Worm (Caenorhabditis elegans) whole organism, young adult: ENCODE measurements around the gene srv-32.

Experiments used
- C06A6.2 ChIP-seq: fragments of 200-800 bp; sonication (Bioruptor generic); conservative IDR thresholded peaks from 2 replicates; pipeline ENCODE4 v1.3.6; 2022; ENCODE audit warnings: missing genetic modification characterization, missing compliant biosample characterization
- attf-5 ChIP-seq: fragments of 200-800 bp; sonication (Bioruptor generic); optimal IDR thresholded peaks from 2 replicates; lab custom pipeline; 2018; ENCODE audit warnings: mild to moderate bottlenecking, missing genetic modification characterization, missing compliant biosample characterization
- ccch-3 ChIP-seq: fragments of 200-800 bp; sonication (Bioruptor generic); optimal IDR thresholded peaks from 2 replicates; lab custom pipeline; 2018; ENCODE audit warnings: mild to moderate bottlenecking, missing genetic modification characterization, missing compliant biosample characterization
- dpff-1 ChIP-seq: sonication (generic microtip); optimal IDR thresholded peaks from 2 replicates; lab custom pipeline; 2017; ENCODE audit warnings: mild to moderate bottlenecking, missing genetic modification characterization, missing compliant biosample characterization
- egl-18 ChIP-seq: fragments of 200-800 bp; sonication (Bioruptor generic); IDR thresholded peaks from 2 replicates; pipeline ENCODE4 v1.3.6; 2022; ENCODE audit warnings: missing genetic modification reagents, missing genetic modification characterization, missing compliant biosample characterization
- let-526 ChIP-seq: fragments of 200-800 bp; sonication (Bioruptor generic); IDR thresholded peaks from 2 replicates; pipeline ENCODE4 v1.3.6; 2022; ENCODE audit warnings: missing genetic modification reagents, missing genetic modification characterization, missing compliant biosample characterization
- let-607 ChIP-seq, 2 experiments: fragments of 200-800 bp in 1 of 2; sonication (Bioruptor generic) in 1 of 2; sonication (generic microtip) in 1 of 2; optimal IDR thresholded peaks; 2 replicates each; lab custom pipeline; 2016 to 2018; ENCODE audit warnings: mild to moderate bottlenecking in 2 of 2, missing compliant biosample characterization in 2 of 2, missing genetic modification characterization in 2 of 2, moderate library complexity in 2 of 2, missing genotype in 1 of 2
- lir-1 ChIP-seq: fragments of 200-800 bp; sonication (Bioruptor generic); conservative IDR thresholded peaks from 2 replicates; pipeline ENCODE4 v1.3.6; 2022; ENCODE audit warnings: missing genetic modification reagents, missing genetic modification characterization, missing compliant biosample characterization
- sdz-38 ChIP-seq: sonication (generic microtip); optimal IDR thresholded peaks from 2 replicates; lab custom pipeline; 2016; ENCODE audit warnings: missing genotype, missing genetic modification characterization, missing compliant biosample characterization
- snpc-4 ChIP-seq, 5 experiments: fragments of 150-350 bp in 1 of 5; sonication (generic microtip) in 4 of 5; optimal IDR thresholded peaks; 2 replicates each; lab custom pipeline; 2014 to 2018; ENCODE audit warnings: missing genetic modification characterization in 5 of 5, missing biosample characterization in 3 of 5, antibody characterized with exemption in 2 of 5, mild to moderate bottlenecking in 2 of 5, missing compliant biosample characterization in 2 of 5, missing genotype in 2 of 5, moderate library complexity in 2 of 5, missing genetic modification reagents in 1 of 5
- ztf-26 ChIP-seq: sonication (generic microtip); optimal IDR thresholded peaks from 2 replicates; lab custom pipeline; 2017; ENCODE audit warnings: missing genetic modification characterization, missing compliant biosample characterization

- TF ChIP-seq egl-18 (GFP tag; lab: Robert Waterston, UW), result no peak
- no peak for TF ChIP-seq snpc-4 (GFP tag; optimal IDR thresholded peaks at IDR 0.05; lab: Kevin White, UChicago)
- peak in 2 of 4 experiments; percentile 59 to 60 for TF ChIP-seq snpc-4 (tag; optimal IDR thresholded peaks at IDR 0.05; lab: Kevin White, UChicago)
- TF ChIP-seq let-526 (GFP tag; lab: Robert Waterston, UW), result no peak
- no peak for TF ChIP-seq attf-5
- TF ChIP-seq ztf-26 (tag; lab: Kevin White, UChicago), result no peak
- no peak for TF ChIP-seq C06A6.2 (GFP tag; lab: Robert Waterston, UW)
- TF ChIP-seq sdz-38 (tag; lab: Kevin White, UChicago), result no peak
- no peak for TF ChIP-seq dpff-1 (tag; lab: Kevin White, UChicago)
- no peak for TF ChIP-seq ccch-3
- TF ChIP-seq let-607 (tag; optimal IDR thresholded peaks at IDR 0.05; lab: Kevin White, UChicago), result no peak
- no peak for TF ChIP-seq lir-1 (GFP tag; lab: Robert Waterston, UW)
Measured at ce11 chrIV:6294081-6294480, 12.0 kb upstream of the srv-32 start, which contains the start of gene hil-2.
